Worm (Caenorhabditis elegans): ENCODE data around the gene str-94.

The str-94 gene

ce11 chrV:9273587-9273986 is 24.5 kb upstream of the str-94 start (continued):
- no peak for TF ChIP-seq aly-2 (tag; optimal IDR thresholded peaks at IDR 0.05)
- peak; percentile 46 for TF ChIP-seq mes-2 (tag; optimal IDR thresholded peaks at IDR 0.05; ENCODE audit: poor library complexity, severe bottlenecking)
- TF ChIP-seq lim-7 (GFP tag; IDR thresholded peaks at IDR 0.05), result no peak
- TF ChIP-seq F10B5.3 (tag; optimal IDR thresholded peaks at IDR 0.05), result no peak
- TF ChIP-seq nhr-41 (GFP tag; IDR thresholded peaks at IDR 0.05), result no peak
- TF ChIP-seq ama-1 (optimal IDR thresholded peaks at IDR 0.05), result no peak
- TF ChIP-seq mxl-2 (GFP tag; conservative IDR thresholded peaks at IDR 0.05), result no peak
- peak; percentile 54 for TF ChIP-seq dmd-6 (GFP tag; IDR thresholded peaks at IDR 0.05)
- peak; percentile 81 for TF ChIP-seq ctbp-1 (GFP tag; IDR thresholded peaks at IDR 0.05)
- peak in 1 of 2 experiments; percentile 46 for TF ChIP-seq daf-16 (GFP tag; optimal IDR thresholded peaks at IDR 0.05)
- TF ChIP-seq daf-16 (tag; optimal IDR thresholded peaks at IDR 0.05), result no peak
- TF ChIP-seq nhr-77 (tag; optimal IDR thresholded peaks at IDR 0.05), result peak; percentile 30
- TF ChIP-seq mep-1 (tag; optimal IDR thresholded peaks at IDR 0.05), result peak; percentile 74
- peak; percentile 59 for TF ChIP-seq nhr-11 (tag; optimal IDR thresholded peaks at IDR 0.05)
- TF ChIP-seq lsy-2 (tag; optimal IDR thresholded peaks at IDR 0.05), result peak; percentile 62 to 71
- TF ChIP-seq dmd-8 (GFP tag; IDR thresholded peaks at IDR 0.05), result no peak
- no peak for TF ChIP-seq pqm-1 (tag; optimal IDR thresholded peaks at IDR 0.05)
- no peak for TF ChIP-seq daf-12 (tag; optimal IDR thresholded peaks at IDR 0.05)
- no peak for TF ChIP-seq snpc-1.2 (GFP tag; IDR thresholded peaks at IDR 0.05)
- TF ChIP-seq zip-2 (tag; optimal IDR thresholded peaks at IDR 0.05), result no peak
- TF ChIP-seq ces-1 (GFP tag; optimal IDR thresholded peaks at IDR 0.05), result peak; percentile 39
- TF ChIP-seq lin-13 (GFP tag; optimal IDR thresholded peaks at IDR 0.05), result no peak
- no peak for TF ChIP-seq ztf-7 (tag; optimal IDR thresholded peaks at IDR 0.05)
- TF ChIP-seq vab-7 (GFP tag; IDR thresholded peaks at IDR 0.05), result no peak
- no peak for TF ChIP-seq nhr-10 (tag; optimal IDR thresholded peaks at IDR 0.05)
- TF ChIP-seq zfp-3 (GFP tag; conservative IDR thresholded peaks at IDR 0.05), result no peak
- no peak for TF ChIP-seq unc-130 (GFP tag; optimal IDR thresholded peaks at IDR 0.05)
- TF ChIP-seq lin-29 (GFP tag; IDR thresholded peaks at IDR 0.05), result no peak
- peak in 1 of 2 experiments; percentile 88 for TF ChIP-seq unc-62 (GFP tag; optimal IDR thresholded peaks at IDR 0.05 in 1 of 2)
- no peak for TF ChIP-seq unc-62 (tag; optimal IDR thresholded peaks at IDR 0.05)
- TF ChIP-seq unc-39 (tag; optimal IDR thresholded peaks at IDR 0.05), result no peak
- peak; percentile 66 for TF ChIP-seq mxl-3 (GFP tag; optimal IDR thresholded peaks at IDR 0.05)
- no peak for TF ChIP-seq saeg-2 (GFP tag; IDR thresholded peaks at IDR 0.05)
- TF ChIP-seq aha-1 (tag), result peak; percentile 91
- 0 out of 2 replicates have a peak, but pooled peaks have one; percentile 43 for TF ChIP-seq ceh-20 (GFP tag; IDR thresholded peaks at IDR 0.05)
- TF ChIP-seq hmg-1.1 (GFP tag; IDR thresholded peaks at IDR 0.05), result peak; percentile 79

- TF ChIP-seq spr-3 (GFP tag; optimal IDR thresholded peaks at IDR 0.05) (no peak), ztf-11 (tag; optimal IDR thresholded peaks at IDR 0.05) (no peak), lim-7 (GFP tag; IDR thresholded peaks at IDR 0.05) (no peak), lir-3 (tag; optimal IDR thresholded peaks at IDR 0.05) (no peak), nhr-237 (tag; optimal IDR thresholded peaks at IDR 0.05) (no peak), dmd-8 (GFP tag; IDR thresholded peaks at IDR 0.05) (no peak), lin-15B (tag; optimal IDR thresholded peaks at IDR 0.05) (no peak), ama-1 (optimal IDR thresholded peaks at IDR 0.05) (no peak), tra-1 (GFP tag; IDR thresholded peaks at IDR 0.05) (no peak), lin-1 (GFP tag; IDR thresholded peaks at IDR 0.05) (no peak), ces-1 (GFP tag; optimal IDR thresholded peaks at IDR 0.05) (no peak), snpc-4 (tag; optimal IDR thresholded peaks at IDR 0.05) (no peak), snpc-1.2 (GFP tag; IDR thresholded peaks at IDR 0.05) (no peak), zag-1 (tag; optimal IDR thresholded peaks at IDR 0.05) (no peak), aly-2 (tag; optimal IDR thresholded peaks at IDR 0.05) (no peak)
Observed at ce11 chrV:9272624-9273023, 23.5 kb upstream of the str-94 start.
